Fruit fly (Drosophila melanogaster): ENCODE results near the gene Cyp6d4.

DNA sequence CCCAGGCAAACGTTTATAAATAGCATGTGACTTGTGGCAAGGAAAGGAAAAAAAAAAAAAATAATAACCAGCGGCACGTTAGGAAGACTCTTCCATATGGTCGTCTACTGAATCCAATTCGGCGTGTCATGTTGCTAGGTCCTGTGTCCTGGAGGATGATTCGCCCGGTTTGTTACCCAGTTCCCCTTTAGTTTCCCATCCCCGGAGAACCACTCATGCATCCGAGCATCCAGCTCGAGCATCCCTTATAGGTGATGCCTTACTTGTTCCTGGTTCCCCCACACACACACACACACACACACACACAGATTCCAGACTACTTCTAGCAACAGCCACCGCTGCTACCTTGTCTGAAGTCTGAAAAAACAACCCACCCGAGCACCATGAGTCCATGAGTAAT lies 19.7 kb downstream of the Cyp6d4 start:
- no peak for TF ChIP-seq CG8478 (optimal IDR thresholded peaks at IDR 0.05)
- no peak for TF ChIP-seq CTCF (optimal IDR thresholded peaks at IDR 0.05)
